Worm (Caenorhabditis elegans): Measurements from ENCODE around the gene snt-5.

Gene snt-5

ce11 chrV:1456614-1457013 lies 45.3 kb upstream of the snt-5 start (continued):
- TF ChIP-seq dmd-9 (GFP tag; IDR thresholded peaks at IDR 0.05) = no peak
- TF ChIP-seq snpc-1.2 (GFP tag; IDR thresholded peaks at IDR 0.05) = no peak
- TF ChIP-seq mes-2 (tag; optimal IDR thresholded peaks at IDR 0.05; ENCODE audit: poor library complexity, severe bottlenecking) = no peak
- TF ChIP-seq zfp-3 (GFP tag; conservative IDR thresholded peaks at IDR 0.05) = no peak
- no peak for TF ChIP-seq ceh-20 (GFP tag; IDR thresholded peaks at IDR 0.05)
- TF ChIP-seq ceh-28 (tag; optimal IDR thresholded peaks at IDR 0.05) = no peak
- peak; percentile 34; the same call in 1 of the 2 replicates for TF ChIP-seq pha-4 (GFP tag; IDR thresholded peaks at IDR 0.05)
- TF ChIP-seq pha-4 (tag; optimal IDR thresholded peaks at IDR 0.05) = no peak
- TF ChIP-seq snpc-4 (tag; optimal IDR thresholded peaks at IDR 0.05) = no peak
- no peak for TF ChIP-seq lin-39 (tag; optimal IDR thresholded peaks at IDR 0.05)
- no peak for TF ChIP-seq zag-1 (tag; optimal IDR thresholded peaks at IDR 0.05)

- TF ChIP-seq set-16 (GFP tag; IDR thresholded peaks at IDR 0.05) (peak; percentile 86), mdt-29 (GFP tag; IDR thresholded peaks at IDR 0.05) (0 out of 2 replicates have a peak, but pooled peaks have one; percentile 13), lin-39 (tag; optimal IDR thresholded peaks at IDR 0.05) (no peak), php-3 (GFP tag; IDR thresholded peaks at IDR 0.05) (peak; percentile 26; the same call in 1 of the 2 replicates), dmd-8 (GFP tag; IDR thresholded peaks at IDR 0.05) (0 out of 2 replicates have a peak, but pooled peaks have one; percentile 9), lin-29 (GFP tag; IDR thresholded peaks at IDR 0.05) (no peak), F44E2.7 (GFP tag; IDR thresholded peaks at IDR 0.05) (0 out of 2 replicates have a peak, but pooled peaks have one; percentile 46), dpl-1 (GFP tag; optimal IDR thresholded peaks at IDR 0.05) (no peak), Y48G9A.11 (GFP tag; IDR thresholded peaks at IDR 0.05) (peak; percentile 37; the same call in 1 of the 2 replicates)
Measured at ce11 chrV:1455280-1455679, 43.9 kb upstream of the snt-5 start.

ce11 chrV:1454762-1455161 lies 43.4 kb upstream of the snt-5 start, which contains the start of gene chil-14:
chil-14 (plus strand) TSS chrV:1455062.
- TF ChIP-seq mxl-3 (GFP tag; optimal IDR thresholded peaks at IDR 0.05) (no peak), F49E8.2 (tag; optimal IDR thresholded peaks at IDR 0.05; ENCODE audit: borderline replicate concordance) (no peak), php-3 (GFP tag; IDR thresholded peaks at IDR 0.05) (no peak), snpc-4 (tag; optimal IDR thresholded peaks at IDR 0.05) (no peak), lsy-2 (tag; optimal IDR thresholded peaks at IDR 0.05) (no peak), tag-97 (GFP tag; IDR thresholded peaks at IDR 0.05) (no peak), R02D3.7 (tag; optimal IDR thresholded peaks at IDR 0.05) (no peak), nhr-6 (tag; optimal IDR thresholded peaks at IDR 0.05) (no peak)

- TF ChIP-seq F10B5.3 (tag; optimal IDR thresholded peaks at IDR 0.05) = no peak
- TF ChIP-seq nhr-25 (tag; optimal IDR thresholded peaks at IDR 0.05; ENCODE audit: borderline replicate concordance, insufficient read depth) = no peak
- TF ChIP-seq Y105C5A.15 (GFP tag; IDR thresholded peaks at IDR 0.05) = no peak
- no peak for TF ChIP-seq Y75B8A.6 (GFP tag; IDR thresholded peaks at IDR 0.05)
- TF ChIP-seq ceh-20 (GFP tag; IDR thresholded peaks at IDR 0.05) = no peak
- TF ChIP-seq ztf-7 (tag; optimal IDR thresholded peaks at IDR 0.05) = no peak
- no peak for TF ChIP-seq ceh-32 (tag; optimal IDR thresholded peaks at IDR 0.05; ENCODE audit: poor library complexity)
- no peak for TF ChIP-seq unc-130 (GFP tag; optimal IDR thresholded peaks at IDR 0.05)
- TF ChIP-seq cey-2 (tag; optimal IDR thresholded peaks at IDR 0.05; ENCODE audit: borderline replicate concordance, insufficient read depth) = no peak
- no peak for TF ChIP-seq nhr-41 (GFP tag; IDR thresholded peaks at IDR 0.05)
- no peak for TF ChIP-seq fkh-10 (GFP tag; optimal IDR thresholded peaks at IDR 0.05)
- TF ChIP-seq ceh-62 (tag; optimal IDR thresholded peaks at IDR 0.05) = no peak
- no peak for TF ChIP-seq aly-2 (tag; optimal IDR thresholded peaks at IDR 0.05)
- no peak for TF ChIP-seq nhr-6 (tag; optimal IDR thresholded peaks at IDR 0.05)
- TF ChIP-seq snpc-1.2 (GFP tag; IDR thresholded peaks at IDR 0.05) = no peak
- TF ChIP-seq nhr-28 (tag; optimal IDR thresholded peaks at IDR 0.05) = no peak
Measured at ce11 chrV:1451334-1451733, 40.0 kb upstream of the snt-5 start, which contains the start of gene srj-23. srj-23 (plus strand) TSS chrV:1451634.

All from whole organism, L4 larva.